Fruit fly (Drosophila melanogaster) whole organism, embryonic: ENCODE measurements around the gene Pak.

Experiments used
- CG10267 ChIP-seq: fragments of 200-800 bp; sonication (Bioruptor generic); optimal IDR thresholded peaks from 2 replicates; lab custom pipeline; 2018; ENCODE audit warnings: missing biosample characterization, mild to moderate bottlenecking, missing genetic modification characterization, moderate library complexity
- CG10654 ChIP-seq: fragments of 200-800 bp; sonication (Bioruptor generic); optimal IDR thresholded peaks from 2 replicates; lab custom pipeline; 2016; ENCODE audit warnings: missing biosample characterization, missing genetic modification characterization
- CG11504 ChIP-seq: fragments of 200-800 bp; sonication (Bioruptor generic); optimal IDR thresholded peaks from 3 replicates; lab custom pipeline; 2019; ENCODE audit warnings: missing biosample characterization, mild to moderate bottlenecking, missing genetic modification characterization, moderate library complexity
- CG11560 ChIP-seq: fragments of 200-800 bp; sonication (Bioruptor generic); IDR thresholded peaks from 3 replicates; pipeline ENCODE4 v1.3.6; 2022; ENCODE audit warnings: missing biosample characterization, missing genetic modification characterization
- CG12391 ChIP-seq: fragments of 200-800 bp; sonication (Bioruptor generic); optimal IDR thresholded peaks from 3 replicates; lab custom pipeline; 2018; ENCODE audit warnings: missing biosample characterization, mild to moderate bottlenecking, missing genetic modification characterization, moderate library complexity
- CG12769 ChIP-seq: fragments of 200-800 bp; sonication (Bioruptor generic); optimal IDR thresholded peaks from 2 replicates; lab custom pipeline; 2019; ENCODE audit warnings: missing biosample characterization, mild to moderate bottlenecking, missing genetic modification characterization, moderate library complexity
- CG12942 ChIP-seq: fragments of 200-800 bp; sonication (Bioruptor generic); optimal IDR thresholded peaks from 3 replicates; lab custom pipeline; 2016; ENCODE audit warnings: missing biosample characterization, missing genetic modification characterization
- CG13123 ChIP-seq: fragments of 200-800 bp; sonication (Bioruptor generic); optimal IDR thresholded peaks from 2 replicates; lab custom pipeline; 2016; ENCODE audit warnings: missing biosample characterization, missing genetic modification characterization
- CG14014 ChIP-seq: fragments of 200-800 bp; sonication (Bioruptor generic); IDR thresholded peaks from 2 replicates; pipeline ENCODE4 v1.3.6; 2022; ENCODE audit warnings: missing biosample characterization, missing genetic modification characterization
- CG14710 ChIP-seq: fragments of 200-800 bp; sonication (Bioruptor generic); optimal IDR thresholded peaks from 3 replicates; lab custom pipeline; 2019; ENCODE audit warnings: missing biosample characterization, mild to moderate bottlenecking, missing genetic modification characterization, moderate library complexity
- CG15514 ChIP-seq: fragments of 200-800 bp; sonication (Bioruptor generic); optimal IDR thresholded peaks from 3 replicates; lab custom pipeline; 2017; ENCODE audit warnings: missing biosample characterization, missing genetic modification characterization, mild to moderate bottlenecking, moderate library complexity, missing genetic modification reagents
- CG1603 ChIP-seq: fragments of 200-800 bp; sonication (Bioruptor generic); optimal IDR thresholded peaks from 2 replicates; lab custom pipeline; 2019; ENCODE audit warnings: missing biosample characterization, mild to moderate bottlenecking, missing genetic modification characterization, moderate library complexity
- CG17361 ChIP-seq: fragments of 200-800 bp; sonication (Bioruptor generic); IDR thresholded peaks from 3 replicates; pipeline ENCODE4 v1.3.6; 2022; ENCODE audit warnings: missing biosample characterization, missing genetic modification characterization
- CG2129 ChIP-seq: fragments of 200-800 bp; sonication (Bioruptor generic); IDR thresholded peaks from 2 replicates; pipeline ENCODE4 v1.3.6; 2022; ENCODE audit warnings: missing biosample characterization, missing genetic modification characterization; ENCODE audit not compliant: partially characterized antibody
- CG2202 ChIP-seq: fragments of 200-800 bp; sonication (Bioruptor generic); optimal IDR thresholded peaks from 2 replicates; lab custom pipeline; 2018; ENCODE audit warnings: missing biosample characterization, mild to moderate bottlenecking, missing genetic modification characterization
- CG2712 ChIP-seq: fragments of 200-800 bp; optimal IDR thresholded peaks from 3 replicates; lab custom pipeline; 2019; ENCODE audit warnings: missing biosample characterization, mild to moderate bottlenecking, missing genetic modification characterization, moderate library complexity
- CG3838 ChIP-seq: fragments of 200-800 bp; sonication (Bioruptor generic); optimal IDR thresholded peaks from 3 replicates; lab custom pipeline; 2016; ENCODE audit warnings: missing biosample characterization, missing genetic modification characterization
- CG6175 ChIP-seq: fragments of 200-800 bp; sonication (Bioruptor generic); IDR thresholded peaks from 3 replicates; pipeline ENCODE4 v1.3.6; 2022; ENCODE audit warnings: missing biosample characterization, missing genetic modification characterization
- CG8290 ChIP-seq, 3 experiments: fragments of 200-800 bp; sonication (Bioruptor generic); optimal IDR thresholded peaks; 2 replicates each; lab custom pipeline; 2016 to 2019; ENCODE audit warnings: missing biosample characterization in 3 of 3, missing genetic modification characterization in 3 of 3, mild to moderate bottlenecking in 2 of 3, moderate library complexity in 1 of 3
- CG8388 ChIP-seq: fragments of 200-800 bp; sonication (Bioruptor generic); optimal IDR thresholded peaks from 2 replicates; lab custom pipeline; 2019; ENCODE audit warnings: missing biosample characterization, mild to moderate bottlenecking, missing genetic modification characterization, moderate library complexity
- CG9817 ChIP-seq: fragments of 200-800 bp; sonication (Bioruptor generic); optimal IDR thresholded peaks from 2 replicates; lab custom pipeline; 2018; ENCODE audit warnings: missing biosample characterization, mild to moderate bottlenecking, missing genetic modification characterization, moderate library complexity
- Camta ChIP-seq: fragments of 200-800 bp; sonication (Bioruptor generic); optimal IDR thresholded peaks from 2 replicates; lab custom pipeline; 2016; ENCODE audit warnings: missing biosample characterization, missing genetic modification characterization
- Dbx ChIP-seq: fragments of 200-800 bp; sonication (Bioruptor generic); IDR thresholded peaks from 3 replicates; pipeline ENCODE4 v1.3.6; 2022; ENCODE audit warnings: missing biosample characterization, missing genetic modification characterization
- Fer3 ChIP-seq: fragments of 200-800 bp; sonication (Bioruptor generic); optimal IDR thresholded peaks from 2 replicates; lab custom pipeline; 2018; ENCODE audit warnings: missing biosample characterization, mild to moderate bottlenecking, missing genetic modification characterization, moderate library complexity
- Gsc ChIP-seq: fragments of 200-800 bp; sonication (Bioruptor generic); IDR thresholded peaks from 2 replicates; pipeline ENCODE4 v1.3.6; 2022; ENCODE audit warnings: missing biosample characterization, missing genetic modification characterization
- HLH4C ChIP-seq: fragments of 200-800 bp; sonication (Bioruptor generic); IDR thresholded peaks from 3 replicates; pipeline ENCODE4 v1.3.6; 2022; ENCODE audit warnings: missing biosample characterization, missing genetic modification characterization; ENCODE audit not compliant: partially characterized antibody
- MBD-R2 ChIP-seq: fragments of 200-800 bp; sonication (Bioruptor generic); IDR thresholded peaks from 2 replicates; pipeline ENCODE4 v1.3.6; 2022; ENCODE audit warnings: missing biosample characterization, missing genetic modification characterization
- Max ChIP-seq: fragments of 200-800 bp; sonication (Bioruptor generic); optimal IDR thresholded peaks from 2 replicates; lab custom pipeline; 2016; ENCODE audit warnings: missing biosample characterization, mild to moderate bottlenecking, missing genetic modification characterization
- Myb ChIP-seq: fragments of 200-800 bp; sonication (Bioruptor generic); optimal IDR thresholded peaks from 2 replicates; lab custom pipeline; 2016; ENCODE audit warnings: missing biosample characterization, missing genetic modification characterization
- Neu2 ChIP-seq: fragments of 200-800 bp; sonication (Bioruptor generic); optimal IDR thresholded peaks from 3 replicates; lab custom pipeline; 2016; ENCODE audit warnings: missing biosample characterization, missing genetic modification characterization, borderline replicate concordance
- Sox102F ChIP-seq: fragments of 200-800 bp; sonication (Bioruptor generic); optimal IDR thresholded peaks from 2 replicates; lab custom pipeline; 2018; ENCODE audit warnings: missing biosample characterization, mild to moderate bottlenecking, missing genetic modification characterization, moderate library complexity
- Sry-δ ChIP-seq: fragments of 200-800 bp; sonication (Bioruptor generic); optimal IDR thresholded peaks from 2 replicates; lab custom pipeline; 2016; ENCODE audit warnings: missing biosample characterization, missing genetic modification characterization
- Xbp1 ChIP-seq: fragments of 200-800 bp; sonication (Bioruptor generic); optimal IDR thresholded peaks from 3 replicates; lab custom pipeline; 2016; ENCODE audit warnings: missing biosample characterization, mild to moderate bottlenecking, missing genetic modification characterization
- ac ChIP-seq: fragments of 200-800 bp; sonication (Bioruptor generic); optimal IDR thresholded peaks from 3 replicates; lab custom pipeline; 2017; ENCODE audit warnings: missing biosample characterization, mild to moderate bottlenecking, missing genetic modification characterization
- al ChIP-seq: fragments of 200-800 bp; sonication (Bioruptor generic); IDR thresholded peaks from 2 replicates; pipeline ENCODE4 v1.3.6; 2022; ENCODE audit warnings: missing biosample characterization, missing genetic modification characterization
- ara ChIP-seq: fragments of 200-800 bp; sonication (Bioruptor generic); IDR thresholded peaks from 2 replicates; pipeline ENCODE4 v1.3.6; 2022; ENCODE audit warnings: missing biosample characterization, missing genetic modification characterization
- cg ChIP-seq: fragments of 200-800 bp; sonication (Bioruptor generic); optimal IDR thresholded peaks from 3 replicates; lab custom pipeline; 2019; ENCODE audit warnings: missing biosample characterization, mild to moderate bottlenecking, missing genetic modification characterization, moderate library complexity
- dmrt11E ChIP-seq: fragments of 200-800 bp; sonication (Bioruptor generic); optimal IDR thresholded peaks from 3 replicates; lab custom pipeline; 2018; ENCODE audit warnings: missing biosample characterization, mild to moderate bottlenecking, missing genetic modification characterization, moderate library complexity
- emc ChIP-seq: fragments of 200-800 bp; sonication (Bioruptor generic); optimal IDR thresholded peaks from 2 replicates; lab custom pipeline; 2016; ENCODE audit warnings: missing biosample characterization, missing genetic modification characterization
- esg ChIP-seq: fragments of 200-800 bp; sonication (Bioruptor generic); conservative IDR thresholded peaks from 2 replicates; pipeline ENCODE4 v1.3.6; 2022; ENCODE audit warnings: missing biosample characterization, missing genetic modification characterization
- eve ChIP-seq, 2 experiments: fragments of >200 bp; optimal IDR thresholded peaks; 2 replicates each; lab custom pipeline; 2017; ENCODE audit warnings: missing biosample characterization in 2 of 2, missing genetic modification characterization in 2 of 2
- fu2 ChIP-seq: fragments of 200-800 bp; sonication (Bioruptor generic); optimal IDR thresholded peaks from 2 replicates; lab custom pipeline; 2016; ENCODE audit warnings: missing biosample characterization, missing genetic modification characterization
- pho ChIP-seq: fragments of 200-800 bp; sonication (Bioruptor generic); optimal IDR thresholded peaks from 2 replicates; lab custom pipeline; 2016; ENCODE audit warnings: missing biosample characterization, missing genetic modification characterization
- pum ChIP-seq: fragments of 200-800 bp; sonication (Bioruptor generic); optimal IDR thresholded peaks from 2 replicates; lab custom pipeline; 2016; ENCODE audit warnings: missing biosample characterization, missing genetic modification characterization
- sc ChIP-seq, 3 experiments: fragments of >200 bp in 2 of 3; fragments of 200-800 bp in 1 of 3; sonication (Bioruptor generic) in 1 of 3; optimal IDR thresholded peaks; 2 replicates in 2 of 3; 3 replicates in 1 of 3; lab custom pipeline; 2017; ENCODE audit warnings: mild to moderate bottlenecking in 1 of 3, missing biosample characterization in 1 of 3, missing genetic modification characterization in 1 of 3, missing genetic modification reagents in 1 of 3
- sens ChIP-seq: fragments of 200-800 bp; sonication (Bioruptor generic); peaks from one replicate; lab custom pipeline; 2016; ENCODE audit warnings: missing biosample characterization, missing genetic modification characterization
- slp2 ChIP-seq: fragments of 200-800 bp; sonication (Bioruptor generic); optimal IDR thresholded peaks from 2 replicates; lab custom pipeline; 2016; ENCODE audit warnings: missing biosample characterization, missing genetic modification characterization
- vfl ChIP-seq: fragments of 200-800 bp; sonication (Bioruptor generic); optimal IDR thresholded peaks from 2 replicates; lab custom pipeline; 2016; ENCODE audit warnings: missing biosample characterization, missing genetic modification characterization
- vnd ChIP-seq: fragments of 200-800 bp; sonication (Bioruptor generic); IDR thresholded peaks from 3 replicates; pipeline ENCODE4 v1.3.6; 2022; ENCODE audit warnings: missing biosample characterization, missing genetic modification characterization; ENCODE audit not compliant: partially characterized antibody
- vvl ChIP-seq: fragments of 200-800 bp; sonication (Bioruptor generic); IDR thresholded peaks from 2 replicates; pipeline ENCODE4 v1.3.6; 2022; ENCODE audit warnings: missing biosample characterization, missing genetic modification characterization

Pak gene

DNA sequence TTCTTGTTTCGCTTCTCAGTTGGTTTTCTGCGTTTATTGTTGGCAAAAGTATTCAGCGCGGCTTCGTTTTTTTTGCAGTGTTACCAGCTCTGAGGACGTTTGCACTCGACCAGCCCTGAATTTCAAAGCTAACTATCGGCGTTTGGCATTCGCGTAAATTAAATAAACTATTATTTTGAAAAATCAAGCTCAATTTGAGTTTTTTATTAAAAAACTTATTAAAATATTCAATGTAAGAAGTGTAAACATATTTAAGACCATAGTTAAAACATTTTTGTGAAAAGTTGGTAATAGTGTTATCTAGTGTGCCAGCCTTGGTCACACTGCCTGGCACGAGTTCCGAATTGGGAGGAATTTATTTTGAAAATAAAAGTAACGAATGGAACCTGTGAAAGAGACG, 4.9 kb upstream of the Pak start, which contains the start of the genes SmD2 and CG18048:
TSS of gene SmD2 (minus strand) at position 98 of the 400 bp plus-strand sequence.
TSS of gene CG18048 (plus strand) at position 298 of the 400 bp plus-strand sequence.
- peak; percentile 72 for TF ChIP-seq HLH4C (GFP tag; lab: Robert Waterston, UW)
- TF ChIP-seq Sox102F: no peak
- no peak for TF ChIP-seq pum (GFP tag; lab: Kevin White, UChicago)
- no peak for TF ChIP-seq pho (GFP tag; lab: Kevin White, UChicago)
- 0 out of 3 replicates have a peak, but pooled peaks have one; percentile 34 for TF ChIP-seq Dbx (GFP tag; lab: Robert Waterston, UW)
- TF ChIP-seq CG8388 (GFP tag; lab: Kevin White, UChicago): no peak
- TF ChIP-seq CG11560: no peak
- peak; percentile 57; the same call in 1 of the 3 replicates for TF ChIP-seq CG17361 (GFP tag; lab: Robert Waterston, UW)
- TF ChIP-seq vnd (GFP tag; lab: Robert Waterston, UW): peak; percentile 75
- TF ChIP-seq fu2 (GFP tag; lab: Kevin White, UChicago): no peak
- TF ChIP-seq CG11504 (tag; lab: Kevin White, UChicago): peak; percentile 38
- TF ChIP-seq Neu2 (GFP tag; lab: Kevin White, UChicago): no peak
- peak; percentile 10 for TF ChIP-seq CG8290 (GFP tag; optimal IDR thresholded peaks at IDR 0.05; lab: Kevin White, UChicago)
- TF ChIP-seq CG8290 (tag; optimal IDR thresholded peaks at IDR 0.05; lab: Kevin White, UChicago): no peak
- TF ChIP-seq MBD-R2 (GFP tag; lab: Robert Waterston, UW): peak; percentile 92
- TF ChIP-seq CG12769: no peak
- TF ChIP-seq CG2129 (GFP tag; lab: Robert Waterston, UW): peak; percentile 54
- no peak for TF ChIP-seq eve (GFP tag; optimal IDR thresholded peaks at IDR 0.05; lab: Kevin White, UChicago)
- peak; percentile 78 for TF ChIP-seq CG14710 (tag; lab: Kevin White, UChicago)
- no peak for TF ChIP-seq dmrt11E (tag; lab: Kevin White, UChicago)
- TF ChIP-seq CG10654 (GFP tag; lab: Kevin White, UChicago): no peak
- no peak for TF ChIP-seq slp2 (GFP tag; lab: Kevin White, UChicago)
- peak; percentile 61 for TF ChIP-seq Myb (GFP tag; lab: Kevin White, UChicago)
- TF ChIP-seq CG12942: no peak
- TF ChIP-seq Fer3 (tag; lab: Kevin White, UChicago): no peak
- TF ChIP-seq sens (GFP tag; lab: Kevin White, UChicago): peak; percentile 27
- TF ChIP-seq emc (GFP tag; lab: Kevin White, UChicago): no peak
- peak; percentile 44 for TF ChIP-seq CG12391
- TF ChIP-seq CG10267 (tag; lab: Kevin White, UChicago): peak; percentile 66
- no peak for TF ChIP-seq esg (GFP tag; lab: Robert Waterston, UW)
- peak; percentile 72 for TF ChIP-seq Sry-δ (GFP tag; lab: Kevin White, UChicago)
- no peak for TF ChIP-seq vvl (GFP tag; lab: Robert Waterston, UW)
- TF ChIP-seq vfl: no peak
- TF ChIP-seq ara (GFP tag; lab: Robert Waterston, UW): no peak
- TF ChIP-seq CG14014 (GFP tag; lab: Robert Waterston, UW): no peak
- TF ChIP-seq CG6175 (GFP tag; lab: Robert Waterston, UW): no peak
- TF ChIP-seq CG3838: no peak
- TF ChIP-seq cg: no peak
- no peak for TF ChIP-seq ac
- TF ChIP-seq al (GFP tag; lab: Robert Waterston, UW): no peak
- TF ChIP-seq CG15514 (GFP tag; lab: Kevin White, UChicago): peak; percentile 76
- peak; percentile 8 for TF ChIP-seq Xbp1
- peak; percentile 5 for TF ChIP-seq CG13123 (GFP tag; lab: Kevin White, UChicago)
- no peak for TF ChIP-seq Camta (GFP tag; lab: Kevin White, UChicago)
- TF ChIP-seq Max (GFP tag; lab: Kevin White, UChicago): peak; percentile 72
- no peak for TF ChIP-seq CG2202 (tag; lab: Kevin White, UChicago)
- TF ChIP-seq CG2712 (tag; lab: Kevin White, UChicago): peak; percentile 54
- no peak for TF ChIP-seq sc (optimal IDR thresholded peaks at IDR 0.05; lab: Kevin White, UChicago)
- TF ChIP-seq sc (GFP tag; optimal IDR thresholded peaks at IDR 0.05; lab: Kevin White, UChicago): no peak
- TF ChIP-seq Gsc: no peak
- peak; percentile 13 for TF ChIP-seq CG1603
- TF ChIP-seq CG9817 (tag; lab: Kevin White, UChicago): peak; percentile 15
